Worm (Caenorhabditis elegans): Measurements from ENCODE around the gene ztf-13.

ztf-13 gene

ce11 chrX:3126233-3126632 lies 24.3 kb upstream of the ztf-13 start:
- TF ChIP-seq Y56A3A.18 (GFP tag; IDR thresholded peaks at IDR 0.05) (no peak), zfh-2 (GFP tag; conservative IDR thresholded peaks at IDR 0.05) (0 out of 2 replicates have a peak, but pooled peaks have one; percentile 31)

ce11 chrX:3119606-3120005 lies 17.6 kb upstream of the ztf-13 start:
- no peak for TF ChIP-seq mxl-1 (tag; optimal IDR thresholded peaks at IDR 0.05)
- no peak for TF ChIP-seq mel-28 (tag; optimal IDR thresholded peaks at IDR 0.05; ENCODE audit: borderline replicate concordance)
- TF ChIP-seq ccch-3 (GFP tag; optimal IDR thresholded peaks at IDR 0.05), result no peak
- no peak for TF ChIP-seq nhr-179 (tag; optimal IDR thresholded peaks at IDR 0.05)
- no peak for TF ChIP-seq T07F8.4 (tag; optimal IDR thresholded peaks at IDR 0.05)
- no peak for TF ChIP-seq ztf-22 (GFP tag; optimal IDR thresholded peaks at IDR 0.05)
- TF ChIP-seq unc-62 (GFP tag; optimal IDR thresholded peaks at IDR 0.05), result no peak
- TF ChIP-seq attf-5 (GFP tag; optimal IDR thresholded peaks at IDR 0.05), result no peak
- TF ChIP-seq lin-26 (GFP tag; IDR thresholded peaks at IDR 0.05), result no peak
- no peak for TF ChIP-seq chd-7 (tag; optimal IDR thresholded peaks at IDR 0.05)
- no peak for TF ChIP-seq let-607 (tag; optimal IDR thresholded peaks at IDR 0.05)

ce11 chrX:3118596-3119287 lies 16.8 kb upstream of the ztf-13 start:
- TF ChIP-seq F55B11.4 (tag; optimal IDR thresholded peaks at IDR 0.05; ENCODE audit: borderline replicate concordance, insufficient read depth) (no peak), ztf-3 (GFP tag; optimal IDR thresholded peaks at IDR 0.05) (no peak), rpc-1 (optimal IDR thresholded peaks at IDR 0.05) (no peak), rpc-1 (tag; optimal IDR thresholded peaks at IDR 0.05) (no peak), rcor-1 (GFP tag; IDR thresholded peaks at IDR 0.05) (0 out of 2 replicates have a peak, but pooled peaks have one; percentile 9), zfh-2 (GFP tag; conservative IDR thresholded peaks at IDR 0.05) (peak; percentile 66), cebp-2 (GFP tag; IDR thresholded peaks at IDR 0.05) (no peak), chd-7 (tag; optimal IDR thresholded peaks at IDR 0.05) (peak; percentile 20), pbrm-1 (GFP tag; IDR thresholded peaks at IDR 0.05) (no peak), ztf-22 (GFP tag; optimal IDR thresholded peaks at IDR 0.05) (no peak), ccch-3 (GFP tag; optimal IDR thresholded peaks at IDR 0.05) (no peak), pha-4 (tag; optimal IDR thresholded peaks at IDR 0.05) (no peak), nfya-2 (GFP tag; IDR thresholded peaks at IDR 0.05) (no peak), bed-2 (GFP tag; IDR thresholded peaks at IDR 0.05) (no peak), ets-4 (GFP tag; optimal IDR thresholded peaks at IDR 0.05) (no peak)

- TF ChIP-seq ztf-3 (GFP tag; optimal IDR thresholded peaks at IDR 0.05) (no peak), Y95B8A.8 (GFP tag; IDR thresholded peaks at IDR 0.05) (no peak), cebp-2 (GFP tag; IDR thresholded peaks at IDR 0.05) (no peak), lin-40 (tag; optimal IDR thresholded peaks at IDR 0.05) (peak; percentile 62), hsf-1 (GFP tag; IDR thresholded peaks at IDR 0.05) (peak; percentile 56; the same call in 1 of the 2 replicates), hmg-20 (GFP tag; IDR thresholded peaks at IDR 0.05) (no peak), dpff-1 (tag; optimal IDR thresholded peaks at IDR 0.05) (no peak), mcd-1 (GFP tag; IDR thresholded peaks at IDR 0.05) (no peak), ztf-26 (tag; optimal IDR thresholded peaks at IDR 0.05) (no peak), dpl-1 (GFP tag; optimal IDR thresholded peaks at IDR 0.05) (no peak), nhr-179 (tag; optimal IDR thresholded peaks at IDR 0.05) (no peak), nhr-80 (tag; optimal IDR thresholded peaks at IDR 0.05) (peak; percentile 48), Y53G8AR.9 (GFP tag; conservative IDR thresholded peaks at IDR 0.05) (0 out of 2 replicates have a peak, but pooled peaks have one; percentile 50), tbp1 (GFP tag; optimal IDR thresholded peaks at IDR 0.05) (peak; percentile 5), nfyb-1 (GFP tag; IDR thresholded peaks at IDR 0.05) (0 out of 2 replicates have a peak, but pooled peaks have one; percentile 24), xnd-1 (tag; optimal IDR thresholded peaks at IDR 0.05) (no peak), F10E7.11 (tag; optimal IDR thresholded peaks at IDR 0.05) (no peak), F57C9.4 (tag; optimal IDR thresholded peaks at IDR 0.05) (no peak), bed-1 (GFP tag; IDR thresholded peaks at IDR 0.05) (no peak), cebp-1 (GFP tag; IDR thresholded peaks at IDR 0.05) (no peak), cebp-1 (tag; optimal IDR thresholded peaks at IDR 0.05) (peak; percentile 10), ama-1 (optimal IDR thresholded peaks at IDR 0.05) (peak; percentile 11), ama-1 (GFP tag; optimal IDR thresholded peaks at IDR 0.05) (no peak), ekl-4 (GFP tag; IDR thresholded peaks at IDR 0.05) (no peak)
Observed at ce11 chrX:3117204-3117603, 15.2 kb upstream of the ztf-13 start.
